Fruit fly (Drosophila melanogaster) S2 (cell line): Measurements from ENCODE around the gene CG31176.

ENCODE experiments used
- CG8478 ChIP-seq: fragments of >200 bp; optimal IDR thresholded peaks from 2 replicates; lab custom pipeline; 2018
- CTCF ChIP-seq, 2 experiments: fragments of >200 bp; optimal IDR thresholded peaks; 2 replicates each; lab custom pipeline; 2018

CG31176 gene

DNA sequence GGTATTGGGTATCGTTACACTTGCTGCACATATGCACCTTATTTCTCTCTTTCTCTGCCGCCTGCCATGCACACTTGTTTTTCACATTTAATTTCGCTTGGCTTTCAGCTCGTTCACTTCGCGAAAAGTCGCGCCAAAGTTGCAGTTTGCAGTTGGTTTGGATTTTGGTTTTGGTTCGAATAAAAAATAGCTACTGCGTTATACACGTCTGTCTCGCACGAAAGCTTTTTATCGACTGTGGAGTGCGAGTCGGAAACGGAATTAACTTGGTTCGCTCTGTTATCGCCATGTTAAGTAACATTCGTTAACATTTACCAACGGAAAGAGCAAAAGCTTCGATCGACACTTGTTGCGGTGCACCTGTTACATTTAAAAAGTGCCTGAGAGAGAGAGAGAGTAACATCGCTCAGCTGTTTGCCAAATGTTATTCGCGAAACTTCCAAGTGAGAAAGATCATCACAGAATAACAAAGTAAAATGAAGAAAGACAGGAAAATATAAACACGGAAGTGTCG, at the start of gene CG31176:
TSS of gene CG31176 (minus strand) at position 241 of the 514 bp plus-strand sequence.
- TF ChIP-seq CTCF (optimal IDR thresholded peaks at IDR 0.05; lab: Kevin White, UChicago) (no peak), CG8478 (lab: Kevin White, UChicago) (no peak)

DNA sequence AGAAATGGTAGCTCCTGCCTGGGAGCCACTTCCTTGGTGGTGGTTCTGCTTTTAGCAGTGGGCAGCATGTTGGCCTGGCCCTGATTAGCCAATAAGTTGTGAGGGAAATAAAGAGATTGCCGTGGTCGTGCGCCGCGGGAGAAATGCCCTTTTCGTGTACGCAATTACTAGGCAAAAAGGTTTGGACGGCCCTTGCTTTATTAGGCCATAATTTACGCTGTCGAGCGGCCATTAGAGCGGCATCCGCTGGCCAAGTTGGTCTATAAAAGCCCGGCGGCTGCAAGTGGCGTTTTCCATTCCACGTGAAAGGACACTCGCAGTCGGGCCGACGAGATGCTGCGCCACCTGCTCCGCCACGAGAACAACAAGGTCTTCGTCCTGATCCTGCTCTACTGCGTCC, 49.8 kb upstream of the CG31176 start, which contains the start of gene Burs:
TSS of gene Burs (plus strand) at position 301 of the 400 bp plus-strand sequence.
- TF ChIP-seq CTCF (optimal IDR thresholded peaks at IDR 0.05; lab: Kevin White, UChicago) (no peak), CG8478 (lab: Kevin White, UChicago) (no peak)

DNA sequence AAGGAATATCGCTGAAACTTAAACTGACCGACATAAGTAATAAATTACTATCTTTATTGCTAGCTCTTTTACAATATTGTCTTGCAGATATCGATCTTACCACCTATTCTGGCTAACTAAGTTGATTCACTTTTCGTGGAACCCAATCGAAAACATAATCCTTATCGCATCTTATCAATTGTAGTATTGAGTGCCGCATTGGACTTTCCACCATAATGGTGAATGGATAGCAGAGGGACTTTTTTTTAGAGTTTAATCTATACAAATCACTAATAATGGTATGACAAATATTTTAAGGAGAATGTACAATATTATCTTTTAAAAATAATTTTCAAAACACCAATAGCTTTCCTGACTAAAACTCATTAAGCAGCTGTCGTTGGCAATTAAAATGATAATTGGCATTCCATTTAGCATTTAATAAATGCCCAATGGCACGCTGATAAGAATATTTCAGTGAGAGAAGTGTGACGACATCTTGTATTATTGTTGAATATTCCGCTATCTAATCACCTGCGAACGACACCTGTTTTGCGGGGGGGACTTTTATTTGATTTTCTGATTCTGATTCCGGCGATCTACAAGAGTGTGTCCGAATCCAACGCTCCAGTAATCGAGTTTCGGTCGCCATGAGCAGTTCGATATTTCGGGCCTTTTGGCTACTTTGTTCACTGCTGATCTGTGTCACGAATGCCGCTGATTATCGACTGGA, 38.8 kb upstream of the CG31176 start, which contains the start of gene CG42335:
TSS of gene CG42335 (plus strand) at position 620 of the 712 bp plus-strand sequence.
- TF ChIP-seq CTCF (optimal IDR thresholded peaks at IDR 0.05; lab: Kevin White, UChicago) (no peak), CG8478 (lab: Kevin White, UChicago) (no peak)

DNA sequence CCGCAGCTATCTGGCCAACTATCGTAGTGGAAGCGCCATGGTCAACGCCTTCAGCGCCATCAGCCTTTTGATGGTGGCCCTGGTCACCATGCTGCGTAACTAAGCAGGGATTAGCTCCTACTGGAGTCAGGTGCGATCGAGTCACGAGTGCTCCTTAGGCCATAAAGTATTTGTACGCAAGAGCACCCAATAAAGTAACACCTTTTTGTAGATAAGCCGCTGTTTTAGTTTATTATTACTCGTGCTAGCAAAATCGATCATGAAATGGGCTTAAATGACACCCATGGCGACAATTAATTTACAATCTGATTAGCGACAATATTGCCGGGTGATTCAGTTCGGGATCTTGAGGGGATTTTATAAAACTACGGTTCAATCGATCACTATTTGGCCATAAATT, 38.1 kb upstream of the CG31176 start:
- TF ChIP-seq CG8478 (lab: Kevin White, UChicago) (no peak), CTCF (optimal IDR thresholded peaks at IDR 0.05; lab: Kevin White, UChicago) (no peak)

DNA sequence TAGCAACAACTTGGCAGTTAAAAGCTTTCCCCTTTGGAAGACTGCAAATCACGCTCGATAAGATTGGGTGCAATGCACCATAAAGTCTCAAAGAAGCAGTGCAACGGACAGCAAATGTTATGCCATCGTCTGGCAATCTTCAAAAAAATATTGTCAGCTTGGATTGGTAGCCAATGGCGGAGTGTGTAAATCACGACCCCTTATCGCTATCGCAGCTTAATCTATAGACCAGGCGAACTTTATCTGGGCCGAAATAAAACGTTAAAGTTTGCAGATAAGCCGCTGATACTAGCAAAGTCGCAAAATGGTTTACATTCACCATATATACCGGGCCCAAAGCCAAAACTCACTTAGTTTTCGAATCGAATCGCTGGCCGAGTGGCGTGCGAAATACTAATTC, 34.5 kb upstream of the CG31176 start, which contains the start of gene CG31198:
TSS of gene CG31198 (plus strand) at position 351 of the 400 bp plus-strand sequence.
- TF ChIP-seq CTCF (optimal IDR thresholded peaks at IDR 0.05; lab: Kevin White, UChicago) = no peak
- no peak for TF ChIP-seq CG8478 (lab: Kevin White, UChicago)

DNA sequence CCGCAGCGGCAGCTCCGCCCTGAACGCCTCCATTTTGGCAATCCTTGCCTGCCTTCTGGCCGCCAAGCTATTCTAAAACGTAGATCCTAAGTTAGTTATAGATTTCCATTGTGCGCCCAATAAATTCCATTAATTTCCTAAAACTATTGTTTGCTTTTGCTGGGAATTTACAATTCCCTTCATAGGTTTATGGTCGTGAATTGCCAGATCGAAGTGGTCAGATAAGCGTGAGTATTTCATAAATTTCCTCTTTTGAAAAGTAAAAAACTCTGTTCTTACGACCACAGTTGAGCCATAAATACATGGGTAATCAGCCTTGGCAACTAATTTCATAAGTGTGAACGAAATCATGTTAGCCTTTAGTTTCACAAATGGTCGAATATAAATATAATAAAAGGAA, 33.6 kb upstream of the CG31176 start:
- TF ChIP-seq CG8478 (lab: Kevin White, UChicago) = no peak
- TF ChIP-seq CTCF (optimal IDR thresholded peaks at IDR 0.05; lab: Kevin White, UChicago) = no peak

DNA sequence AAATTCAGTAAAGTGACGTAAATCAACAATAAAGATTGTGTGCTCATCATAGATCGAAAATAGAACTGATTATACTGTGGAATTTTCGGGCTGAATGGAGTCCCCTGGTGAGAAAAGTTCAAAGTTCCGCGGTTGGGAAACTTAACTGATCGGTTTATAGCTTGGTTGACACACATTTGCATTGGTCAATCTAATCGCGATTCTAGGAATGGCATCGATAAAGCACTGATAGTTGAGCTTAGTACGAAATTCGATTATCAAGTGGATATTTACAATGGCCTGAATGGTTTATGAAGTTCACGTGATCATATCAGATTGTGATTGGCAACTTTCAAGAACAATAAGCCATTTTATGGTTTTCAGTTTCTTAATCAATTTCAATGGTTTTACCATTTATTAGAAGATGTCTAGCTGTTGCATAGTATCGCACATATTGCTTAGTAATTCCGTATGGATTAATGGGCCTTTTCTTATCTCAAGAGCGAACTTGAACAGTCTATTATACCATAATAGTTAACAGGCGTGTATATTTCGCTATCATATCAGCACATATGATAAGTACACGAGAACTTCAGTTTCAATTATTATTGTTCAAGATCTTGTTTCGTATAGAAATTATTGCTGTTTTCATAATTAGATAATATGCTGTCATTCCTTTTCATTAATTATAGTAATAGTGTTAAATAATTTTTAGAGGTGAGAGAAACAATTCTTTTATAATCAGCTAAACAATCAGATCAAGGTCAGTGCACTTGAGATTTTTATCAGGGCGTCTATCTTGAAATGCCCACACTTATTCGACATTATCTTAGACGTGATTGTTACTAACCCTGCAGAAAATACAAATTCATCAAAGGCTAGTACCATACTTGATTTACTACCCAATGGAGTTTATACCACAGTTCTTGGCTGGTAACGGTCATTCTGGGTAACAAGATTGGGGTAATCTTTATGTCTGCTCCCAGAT, 29.8 kb upstream of the CG31176 start, which contains the start of gene CG31233:
TSS of gene CG31233 (plus strand) at position 900 of the 967 bp plus-strand sequence.
- no peak for TF ChIP-seq CTCF (optimal IDR thresholded peaks at IDR 0.05; lab: Kevin White, UChicago)
- no peak for TF ChIP-seq CG8478 (lab: Kevin White, UChicago)

DNA sequence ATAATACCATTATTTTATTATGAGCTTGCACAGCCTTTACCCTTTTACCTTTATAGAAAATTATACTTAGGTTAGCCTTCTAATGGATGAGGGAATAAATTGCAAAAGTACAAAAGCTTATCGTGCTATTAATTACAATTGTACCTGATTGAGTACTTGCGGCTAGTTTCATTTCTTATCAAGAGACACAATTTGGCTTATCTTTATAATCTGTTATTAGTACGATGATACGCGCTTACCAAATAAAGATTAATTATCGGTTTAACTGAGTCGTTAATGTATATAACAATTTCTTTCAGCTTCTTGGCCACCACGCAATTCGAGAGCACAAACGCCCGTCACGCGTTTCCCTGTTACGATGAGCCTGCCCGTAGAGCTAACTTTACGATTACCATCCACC, 26.4 kb upstream of the CG31176 start:
- TF ChIP-seq CTCF (optimal IDR thresholded peaks at IDR 0.05; lab: Kevin White, UChicago) (no peak), CG8478 (lab: Kevin White, UChicago) (no peak)

DNA sequence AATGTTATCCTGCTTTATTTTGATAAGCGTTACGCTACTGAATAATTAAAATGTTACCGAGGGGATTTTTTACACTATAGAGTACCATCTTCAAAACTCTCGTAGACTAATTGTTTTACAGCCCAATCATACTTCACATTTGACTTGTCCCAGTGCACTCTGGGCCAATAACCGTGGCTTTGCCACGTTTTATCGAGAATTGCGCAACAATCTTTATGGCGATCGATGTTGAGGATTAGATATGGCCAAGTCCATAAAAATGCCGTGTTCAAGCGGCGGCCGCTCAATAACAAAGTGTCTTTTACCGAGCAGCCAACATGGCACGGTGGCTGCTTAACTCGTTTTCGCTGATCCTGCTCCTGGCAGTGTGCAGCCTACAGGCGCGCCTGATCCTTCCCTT, 25.5 kb upstream of the CG31176 start, which contains the start of gene CG31343:
TSS of gene CG31343 (plus strand) at position 279 of the 400 bp plus-strand sequence.
- TF ChIP-seq CTCF (optimal IDR thresholded peaks at IDR 0.05; lab: Kevin White, UChicago) (no peak), CG8478 (lab: Kevin White, UChicago) (no peak)

DNA sequence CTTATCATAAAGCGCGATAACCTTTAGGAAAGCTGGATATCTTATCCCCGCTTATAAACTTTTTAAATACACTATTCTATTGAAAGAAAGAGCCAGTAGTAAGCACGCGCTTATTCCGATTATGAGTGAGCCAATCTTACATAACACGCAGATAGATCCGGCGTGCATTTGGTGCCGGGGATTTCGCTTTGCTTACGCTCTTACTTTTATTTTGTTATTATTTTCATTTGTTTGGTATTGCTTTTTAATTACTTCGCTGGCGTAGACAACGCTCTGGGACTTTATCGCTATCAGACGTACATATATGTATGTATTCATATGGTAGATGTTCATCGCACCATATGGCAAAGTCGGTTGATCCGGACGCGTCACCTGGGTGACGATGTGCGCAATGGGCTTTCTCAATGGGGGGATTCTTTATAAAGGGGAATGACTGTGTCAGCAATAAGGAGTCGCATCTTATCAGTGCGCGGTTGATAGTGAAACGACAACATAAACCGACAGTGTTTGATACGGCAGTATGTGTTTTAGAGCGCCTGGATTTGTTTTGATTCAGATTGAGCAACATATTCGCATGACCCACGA, 21.4 kb upstream of the CG31176 start:
- TF ChIP-seq CG8478 (lab: Kevin White, UChicago) = no peak
- TF ChIP-seq CTCF (optimal IDR thresholded peaks at IDR 0.05; lab: Kevin White, UChicago) = no peak

DNA sequence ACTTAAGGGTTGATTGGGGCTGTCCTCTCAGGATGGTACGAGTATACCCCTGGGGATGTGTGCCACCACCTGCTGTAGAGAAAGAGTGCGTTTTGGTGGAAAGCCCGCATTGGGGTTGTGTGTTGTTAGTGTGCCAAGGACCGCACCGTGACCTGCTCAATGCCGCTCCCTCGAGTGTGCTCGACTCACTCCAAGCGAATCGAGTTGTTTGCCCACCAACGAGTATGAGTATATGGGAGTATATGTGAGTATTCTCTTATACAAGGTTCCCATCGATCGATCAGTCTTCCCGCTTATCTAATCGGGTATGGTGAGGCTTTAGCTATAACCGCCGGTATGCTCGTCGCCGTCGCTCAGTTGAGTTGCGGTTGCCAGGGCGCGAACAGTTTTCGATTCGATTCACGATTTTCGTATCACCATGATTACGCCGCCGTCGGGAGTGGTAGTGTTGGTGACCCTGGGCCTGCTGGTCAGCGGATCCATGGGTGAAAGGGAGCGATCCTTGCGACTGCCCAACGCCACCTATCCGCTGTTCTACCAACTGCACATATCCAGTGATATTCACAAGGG, 20.4 kb upstream of the CG31176 start, which contains the start of gene CG5849:
TSS of gene CG5849 (plus strand) at position 356 of the 570 bp plus-strand sequence.
- TF ChIP-seq CTCF (optimal IDR thresholded peaks at IDR 0.05; lab: Kevin White, UChicago) = no peak
- TF ChIP-seq CG8478 (lab: Kevin White, UChicago) = no peak

DNA sequence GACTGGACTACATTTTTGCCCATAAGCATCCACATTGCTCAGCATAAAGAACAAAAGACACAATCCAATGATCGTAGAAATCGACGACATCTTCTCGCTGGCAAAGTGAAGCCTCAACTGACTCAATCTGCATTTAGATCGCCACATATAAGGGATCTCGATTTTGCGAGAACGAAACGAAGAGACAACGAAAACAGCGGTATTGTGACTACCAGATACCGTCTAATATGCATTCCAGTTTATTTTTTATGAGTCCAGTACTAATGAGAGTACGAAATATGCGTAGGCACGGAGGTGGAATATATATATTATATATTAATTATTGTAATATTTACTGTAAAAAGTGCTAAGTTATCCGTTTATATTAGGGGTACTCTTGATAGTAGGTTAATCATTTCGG, 19.6 kb upstream of the CG31176 start, which contains the start of gene CG34034:
TSS of gene CG34034 (minus strand) at position 101 of the 400 bp plus-strand sequence.
- TF ChIP-seq CTCF (optimal IDR thresholded peaks at IDR 0.05; lab: Kevin White, UChicago) (no peak), CG8478 (lab: Kevin White, UChicago) (no peak)

DNA sequence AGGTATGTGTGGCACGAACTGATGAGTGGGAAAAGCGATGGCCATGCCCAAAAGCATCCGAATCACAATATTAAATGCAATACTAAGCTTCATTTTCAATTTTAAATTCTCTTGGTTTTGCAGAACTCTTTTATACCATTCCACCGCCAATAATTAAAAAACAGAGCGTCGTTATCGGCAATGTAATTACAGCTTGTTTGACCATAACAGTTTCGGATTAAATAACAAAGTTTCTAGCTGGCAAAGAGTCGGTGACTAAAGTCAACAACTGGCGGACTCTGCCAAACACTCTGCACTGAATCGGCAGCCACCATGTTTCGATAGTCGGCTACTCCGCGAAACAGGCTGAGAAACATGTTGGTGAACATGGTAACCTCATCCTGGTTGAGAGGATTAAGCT, 17.8 kb upstream of the CG31176 start, which contains the start of gene CG42870:
TSS of gene CG42870 (minus strand) at position 101 of the 400 bp plus-strand sequence.
- no peak for TF ChIP-seq CG8478 (lab: Kevin White, UChicago)
- no peak for TF ChIP-seq CTCF (optimal IDR thresholded peaks at IDR 0.05; lab: Kevin White, UChicago)
